Fruit fly (Drosophila melanogaster): Measurements from ENCODE around the gene CG6026.

The CG6026 gene

dm6 chr3R:18983614-18984185, 49.6 kb upstream of the CG6026 start, which contains the start of the genes snRNP-U1-C and gukh (continued):
- peak; percentile 45 for TF ChIP-seq bab2 (GFP tag; optimal IDR thresholded peaks at IDR 0.05)
- peak; percentile 86 for TF ChIP-seq Optix (GFP tag; IDR thresholded peaks at IDR 0.05)
- 0 out of 2 replicates have a peak, but pooled peaks have one; percentile 33 for TF ChIP-seq toy (GFP tag; IDR thresholded peaks at IDR 0.05)
- TF ChIP-seq tin (GFP tag; optimal IDR thresholded peaks at IDR 0.05) = peak; percentile 73
- TF ChIP-seq CG6689 (GFP tag; IDR thresholded peaks at IDR 0.05) = peak; percentile 72
- no peak for TF ChIP-seq CG12071 (GFP tag; optimal IDR thresholded peaks at IDR 0.05)
- peak; percentile 75 for TF ChIP-seq CG3281 (GFP tag; optimal IDR thresholded peaks at IDR 0.05)
- TF ChIP-seq CG1602 (GFP tag; optimal IDR thresholded peaks at IDR 0.05) = peak; percentile 80
- peak; percentile 61 for TF ChIP-seq odd (GFP tag; optimal IDR thresholded peaks at IDR 0.05)
- TF ChIP-seq CHES-1-like (GFP tag; optimal IDR thresholded peaks at IDR 0.05) = peak; percentile 49
- TF ChIP-seq Hr78 (GFP tag; optimal IDR thresholded peaks at IDR 0.05) = no peak
- peak; percentile 92 for TF ChIP-seq CG14014 (GFP tag; IDR thresholded peaks at IDR 0.05)
- peak; percentile 66 for TF ChIP-seq CG2875 (GFP tag; optimal IDR thresholded peaks at IDR 0.05)
- peak; percentile 31 for TF ChIP-seq Vsx1 (GFP tag; optimal IDR thresholded peaks at IDR 0.05)
- TF ChIP-seq gt (GFP tag; IDR thresholded peaks at IDR 0.05) = peak; percentile 12; the same call in 1 of the 2 replicates
- TF ChIP-seq jigr1 (GFP tag; IDR thresholded peaks at IDR 0.05) = no peak
- TF ChIP-seq CG12769 (tag; optimal IDR thresholded peaks at IDR 0.05) = peak; percentile 91
- TF ChIP-seq CG33213 (GFP tag; optimal IDR thresholded peaks at IDR 0.05) = peak; percentile 52
- TF ChIP-seq CG42726 (GFP tag; IDR thresholded peaks at IDR 0.05; ENCODE audit: partially characterized antibody) = peak; percentile 55
- TF ChIP-seq CG3407 (GFP tag; optimal IDR thresholded peaks at IDR 0.05) = no peak
- no peak for TF ChIP-seq CG9876 (GFP tag; optimal IDR thresholded peaks at IDR 0.05)
- peak; percentile 88 for TF ChIP-seq CG2712 (tag; optimal IDR thresholded peaks at IDR 0.05)
- TF ChIP-seq CG14965 (GFP tag; optimal IDR thresholded peaks at IDR 0.05; ENCODE audit: borderline replicate concordance) = no peak
- no peak for TF ChIP-seq ab (GFP tag; optimal IDR thresholded peaks at IDR 0.05)
- peak; percentile 90 for TF ChIP-seq Rfx (GFP tag; IDR thresholded peaks at IDR 0.05)
- peak in 1 of 2 experiments; percentile 46 for TF ChIP-seq Eip74EF (GFP tag; optimal IDR thresholded peaks at IDR 0.05)
- TF ChIP-seq Oaz (GFP tag; IDR thresholded peaks at IDR 0.05) = peak; percentile 77
- peak; percentile 9 for TF ChIP-seq CG12104 (GFP tag; optimal IDR thresholded peaks at IDR 0.05)
- 0 out of 3 replicates have a peak, but pooled peaks have one; percentile 32 for TF ChIP-seq CG14860 (GFP tag; IDR thresholded peaks at IDR 0.05; ENCODE audit: partially characterized antibody)
- TF ChIP-seq CG16863 (GFP tag; optimal IDR thresholded peaks at IDR 0.05) = peak; percentile 11
- TF ChIP-seq yki (optimal IDR thresholded peaks at IDR 0.05) = no peak
- TF ChIP-seq CG10565 (GFP tag; optimal IDR thresholded peaks at IDR 0.05) = peak; percentile 15
- TF ChIP-seq br (optimal IDR thresholded peaks at IDR 0.05) = no peak
- peak; percentile 40 for TF ChIP-seq p53 (GFP tag; optimal IDR thresholded peaks at IDR 0.05)
- TF ChIP-seq bcd (GFP tag; optimal IDR thresholded peaks at IDR 0.05) = peak; percentile 77
- TF ChIP-seq zfh1 (GFP tag; IDR thresholded peaks at IDR 0.05) = peak; percentile 87
- TF ChIP-seq Fer2 (tag; optimal IDR thresholded peaks at IDR 0.05) = peak; percentile 65
- TF ChIP-seq Mes4 (GFP tag; optimal IDR thresholded peaks at IDR 0.05) = no peak
- peak; percentile 85 for TF ChIP-seq CG11695 (GFP tag; IDR thresholded peaks at IDR 0.05)
- TF ChIP-seq ro (GFP tag; IDR thresholded peaks at IDR 0.05) = no peak
- peak; percentile 90 for TF ChIP-seq CG8924 (tag; optimal IDR thresholded peaks at IDR 0.05)
- TF ChIP-seq NK7.1 (GFP tag; optimal IDR thresholded peaks at IDR 0.05) = no peak
- peak; percentile 57 for TF ChIP-seq fd96Cb (tag; optimal IDR thresholded peaks at IDR 0.05)
- peak; percentile 86 for TF ChIP-seq CG2889 (GFP tag; IDR thresholded peaks at IDR 0.05)
- TF ChIP-seq crp (GFP tag; optimal IDR thresholded peaks at IDR 0.05) = peak in 1 of 2 experiments; percentile 58
- TF ChIP-seq Atf3 (GFP tag; optimal IDR thresholded peaks at IDR 0.05) = peak; percentile 67
- TF ChIP-seq wek (GFP tag; optimal IDR thresholded peaks at IDR 0.05) = peak; percentile 27
- peak; percentile 39; the same call in 2 of the 3 replicates for TF ChIP-seq CG6791 (GFP tag; IDR thresholded peaks at IDR 0.05; ENCODE audit: partially characterized antibody)
- TF ChIP-seq CG12155 (GFP tag; optimal IDR thresholded peaks at IDR 0.05) = peak; percentile 87
- TF ChIP-seq CG8388 (GFP tag; optimal IDR thresholded peaks at IDR 0.05) = peak; percentile 76
